Worm (Caenorhabditis elegans): ENCODE data around the gene str-23.
"Not testable (repeated sequence)": the region's sequence is repeated elsewhere in the genome, so short reads cannot be mapped to it uniquely, and the experiment has no call there.

str-23 gene

ce11 chrV:15643192-15643591 lies 1.5 kb upstream of the str-23 start, which contains the start of gene C55A1.4:
TSS of gene C55A1.4 (minus strand) at chrV:15643292.
- TF ChIP-seq nfya-1 (tag; optimal IDR thresholded peaks at IDR 0.05; ENCODE audit: insufficient read depth); fkh-10 (GFP tag; optimal IDR thresholded peaks at IDR 0.05); pha-4 (tag; optimal IDR thresholded peaks at IDR 0.05): not testable (repeated sequence)

ce11 chrV:15647536-15648085 lies 2.9 kb downstream of the str-23 start, which contains the start of the genes C55A1.7 and C55A1.6:
TSS of gene C55A1.7 (minus strand) at chrV:15647636.
TSS of gene C55A1.6 (plus strand) at chrV:15648035.
- TF ChIP-seq pha-4 (tag; optimal IDR thresholded peaks at IDR 0.05): peak; percentile 58

- TF ChIP-seq nhr-67 (tag; optimal IDR thresholded peaks at IDR 0.05): no peak
- no peak for TF ChIP-seq nfya-1 (tag; optimal IDR thresholded peaks at IDR 0.05; ENCODE audit: insufficient read depth)
- TF ChIP-seq unc-39 (tag; optimal IDR thresholded peaks at IDR 0.05): no peak
- no peak for TF ChIP-seq ceh-82 (tag; optimal IDR thresholded peaks at IDR 0.05)
- no peak for TF ChIP-seq egl-5 (tag; optimal IDR thresholded peaks at IDR 0.05)
- no peak for TF ChIP-seq unc-62 (GFP tag; optimal IDR thresholded peaks at IDR 0.05)
- no peak for TF ChIP-seq R02D3.7 (tag; optimal IDR thresholded peaks at IDR 0.05)
- TF ChIP-seq mml-1 (tag; optimal IDR thresholded peaks at IDR 0.05): no peak
- no peak for TF ChIP-seq nhr-11 (tag; optimal IDR thresholded peaks at IDR 0.05)
- no peak for TF ChIP-seq ceh-16 (tag; optimal IDR thresholded peaks at IDR 0.05)
- no peak for TF ChIP-seq ceh-9 (tag; optimal IDR thresholded peaks at IDR 0.05)
- TF ChIP-seq pqm-1 (tag; optimal IDR thresholded peaks at IDR 0.05): no peak
- TF ChIP-seq elt-2 (tag; optimal IDR thresholded peaks at IDR 0.05): no peak
- TF ChIP-seq eor-1 (tag; optimal IDR thresholded peaks at IDR 0.05): no peak
Observed at ce11 chrV:15650167-15650566, 5.5 kb downstream of the str-23 start, which contains the start of gene sru-42. TSS of gene sru-42 (plus strand) at chrV:15650467.

ce11 chrV:15652147-15652546 lies 7.5 kb downstream of the str-23 start:
- no peak for TF ChIP-seq nhr-11 (tag; optimal IDR thresholded peaks at IDR 0.05)
- no peak for TF ChIP-seq lsy-12 (tag; optimal IDR thresholded peaks at IDR 0.05)
- no peak for TF ChIP-seq ama-1 (optimal IDR thresholded peaks at IDR 0.05)
- no peak for TF ChIP-seq fos-1 (tag; optimal IDR thresholded peaks at IDR 0.05)
- no peak for TF ChIP-seq ceh-9 (tag; optimal IDR thresholded peaks at IDR 0.05)
- no peak for TF ChIP-seq sea-2 (GFP tag; optimal IDR thresholded peaks at IDR 0.05)
- no peak for TF ChIP-seq unc-62 (GFP tag; optimal IDR thresholded peaks at IDR 0.05)
- TF ChIP-seq eor-1 (tag; optimal IDR thresholded peaks at IDR 0.05): no peak
- TF ChIP-seq nhr-43 (tag; optimal IDR thresholded peaks at IDR 0.05; ENCODE audit: poor library complexity, severe bottlenecking): no peak
- no peak for TF ChIP-seq elt-2 (tag; optimal IDR thresholded peaks at IDR 0.05)
- TF ChIP-seq jun-1 (tag; optimal IDR thresholded peaks at IDR 0.05): no peak
- no peak for TF ChIP-seq ZK546.5 (tag; optimal IDR thresholded peaks at IDR 0.05)
- no peak for TF ChIP-seq lin-39 (tag; optimal IDR thresholded peaks at IDR 0.05)
- TF ChIP-seq daf-12 (tag; optimal IDR thresholded peaks at IDR 0.05): no peak
- no peak for TF ChIP-seq ceh-28 (tag; optimal IDR thresholded peaks at IDR 0.05)
- no peak for TF ChIP-seq mdl-1 (tag; optimal IDR thresholded peaks at IDR 0.05)
- no peak for TF ChIP-seq nhr-23 (tag; optimal IDR thresholded peaks at IDR 0.05)
- TF ChIP-seq ztf-4 (tag; optimal IDR thresholded peaks at IDR 0.05): no peak
- no peak for TF ChIP-seq egl-5 (tag; optimal IDR thresholded peaks at IDR 0.05)

ce11 chrV:15654124-15654523 lies 9.4 kb downstream of the str-23 start, which contains the start of gene F53E4.2:
TSS of gene F53E4.2 (plus strand) at chrV:15654424.
- TF ChIP-seq nhr-76 (tag; optimal IDR thresholded peaks at IDR 0.05) (no peak), pha-4 (tag; optimal IDR thresholded peaks at IDR 0.05) (no peak), nhr-43 (tag; optimal IDR thresholded peaks at IDR 0.05; ENCODE audit: poor library complexity, severe bottlenecking) (no peak), ztf-11 (tag; optimal IDR thresholded peaks at IDR 0.05) (no peak), jun-1 (tag; optimal IDR thresholded peaks at IDR 0.05) (no peak), sea-2 (GFP tag; optimal IDR thresholded peaks at IDR 0.05) (no peak), egl-5 (tag; optimal IDR thresholded peaks at IDR 0.05) (no peak), eor-1 (tag; optimal IDR thresholded peaks at IDR 0.05) (no peak), nhr-28 (tag; optimal IDR thresholded peaks at IDR 0.05) (no peak), R02D3.7 (tag; optimal IDR thresholded peaks at IDR 0.05) (no peak), elt-3 (tag; optimal IDR thresholded peaks at IDR 0.05) (no peak), nfya-1 (tag; optimal IDR thresholded peaks at IDR 0.05; ENCODE audit: insufficient read depth) (no peak)

Measured in whole organism, L3 larva.